Worm (Caenorhabditis elegans) whole organism, L4/young adult: ENCODE results near the gene mdt-22.
A peak's percentile ranks its signal among the peaks of the same experiment; 100 is the strongest.

ENCODE experiments used
- W03F9.2 ChIP-seq: fragments of 150-350 bp; optimal IDR thresholded peaks from 2 replicates; lab custom pipeline; 2014; ENCODE audit warnings: missing biosample characterization, missing genetic modification characterization
- dao-5 ChIP-seq: sonication (generic microtip); optimal IDR thresholded peaks from 2 replicates; lab custom pipeline; 2016; ENCODE audit warnings: missing genotype, missing genetic modification characterization, moderate library complexity, missing compliant biosample characterization
- him-1 ChIP-seq: sonication (generic microtip); optimal IDR thresholded peaks from 2 replicates; lab custom pipeline; 2016; ENCODE audit warnings: missing genotype, missing genetic modification reagents, missing genetic modification characterization, missing compliant biosample characterization

The mdt-22 gene

ce11 chrII:10300954-10301353 lies at the start of gene mdt-22:
Gene mdt-22 (plus strand): TSS chrII:10301216.
- TF ChIP-seq W03F9.2 (tag; lab: Kevin White, UChicago) = peak; percentile 84
- peak; percentile 59 for TF ChIP-seq him-1 (tag; lab: Kevin White, UChicago)
- no peak for TF ChIP-seq dao-5 (tag; lab: Kevin White, UChicago)

ce11 chrII:10252048-10252447 lies 49.0 kb upstream of the mdt-22 start:
- TF ChIP-seq W03F9.2 (tag; lab: Kevin White, UChicago) = no peak
- no peak for TF ChIP-seq dao-5 (tag; lab: Kevin White, UChicago)
- no peak for TF ChIP-seq him-1 (tag; lab: Kevin White, UChicago)

- no peak for TF ChIP-seq him-1 (tag; lab: Kevin White, UChicago)
- TF ChIP-seq dao-5 (tag; lab: Kevin White, UChicago) = no peak
- no peak for TF ChIP-seq W03F9.2 (tag; lab: Kevin White, UChicago)
These were observed 39.8 kb upstream of the mdt-22 start for ce11 chrII:10261261-10261660.

ce11 chrII:10270052-10270451 lies 31.0 kb upstream of the mdt-22 start, which contains the start of gene F54B3.2:
Gene F54B3.2 (minus strand): TSS chrII:10270152.
- TF ChIP-seq dao-5 (tag; lab: Kevin White, UChicago) = no peak
- TF ChIP-seq him-1 (tag; lab: Kevin White, UChicago) = no peak
- TF ChIP-seq W03F9.2 (tag; lab: Kevin White, UChicago) = no peak

ce11 chrII:10271093-10271492 lies 29.9 kb upstream of the mdt-22 start, which contains the start of gene F54B3.4:
Gene F54B3.4 (minus strand): TSS chrII:10271193.
- TF ChIP-seq W03F9.2 (tag; lab: Kevin White, UChicago) (no peak), him-1 (tag; lab: Kevin White, UChicago) (no peak), dao-5 (tag; lab: Kevin White, UChicago) (no peak)

ce11 chrII:10279561-10279960 lies 21.5 kb upstream of the mdt-22 start, which contains the start of gene ZK971.1:
Gene ZK971.1 (minus strand): TSS chrII:10279661.
- TF ChIP-seq him-1 (tag; lab: Kevin White, UChicago) = no peak
- no peak for TF ChIP-seq dao-5 (tag; lab: Kevin White, UChicago)
- TF ChIP-seq W03F9.2 (tag; lab: Kevin White, UChicago) = no peak

ce11 chrII:10281674-10282073 lies 19.3 kb upstream of the mdt-22 start:
- TF ChIP-seq dao-5 (tag; lab: Kevin White, UChicago) = no peak
- TF ChIP-seq him-1 (tag; lab: Kevin White, UChicago) = no peak
- no peak for TF ChIP-seq W03F9.2 (tag; lab: Kevin White, UChicago)

- TF ChIP-seq W03F9.2 (tag; lab: Kevin White, UChicago) = no peak
- TF ChIP-seq him-1 (tag; lab: Kevin White, UChicago) = no peak
- TF ChIP-seq dao-5 (tag; lab: Kevin White, UChicago) = no peak
These were observed 17.9 kb upstream of the mdt-22 start for ce11 chrII:10283145-10283544.

ce11 chrII:10284991-10285390 lies 16.0 kb upstream of the mdt-22 start:
- TF ChIP-seq dao-5 (tag; lab: Kevin White, UChicago) (no peak), him-1 (tag; lab: Kevin White, UChicago) (no peak), W03F9.2 (tag; lab: Kevin White, UChicago) (no peak)

ce11 chrII:10288926-10289325 lies 12.1 kb upstream of the mdt-22 start:
- no peak for TF ChIP-seq him-1 (tag; lab: Kevin White, UChicago)
- TF ChIP-seq W03F9.2 (tag; lab: Kevin White, UChicago) = no peak
- TF ChIP-seq dao-5 (tag; lab: Kevin White, UChicago) = no peak

ce11 chrII:10294262-10294661 lies 6.8 kb upstream of the mdt-22 start:
- TF ChIP-seq dao-5 (tag; lab: Kevin White, UChicago) (no peak), him-1 (tag; lab: Kevin White, UChicago) (no peak), W03F9.2 (tag; lab: Kevin White, UChicago) (no peak)

- no peak for TF ChIP-seq him-1 (tag; lab: Kevin White, UChicago)
- TF ChIP-seq dao-5 (tag; lab: Kevin White, UChicago) = no peak
These were observed 800 bp upstream of the mdt-22 start, which contains the start of gene nep-26 for ce11 chrII:10300082-10300749. Gene nep-26 (minus strand): TSS chrII:10300132.

ce11 chrII:10302646-10303045 lies 1.6 kb downstream of the mdt-22 start, which contains the start of gene clpp-1:
Gene clpp-1 (minus strand): TSS chrII:10302842.
- TF ChIP-seq dao-5 (tag; lab: Kevin White, UChicago) (no peak), him-1 (tag; lab: Kevin White, UChicago) (no peak), W03F9.2 (tag; lab: Kevin White, UChicago) (no peak)

ce11 chrII:10303663-10304115 lies 2.7 kb downstream of the mdt-22 start, which contains the start of gene vha-9:
Gene vha-9 (minus strand): TSS chrII:10303713.
- peak; percentile 56 for TF ChIP-seq W03F9.2 (tag; lab: Kevin White, UChicago)
- no peak for TF ChIP-seq dao-5 (tag; lab: Kevin White, UChicago)
